Worm (Caenorhabditis elegans) whole organism, dauer: ENCODE data around the gene C50H2.4.

ENCODE experiments used
- unc-62 ChIP-seq: sonication (generic microtip); optimal IDR thresholded peaks from 2 replicates; lab custom pipeline; 2017; ENCODE audit warnings: missing biosample characterization, missing genetic modification reagents, missing genetic modification characterization

Gene C50H2.4

DNA sequence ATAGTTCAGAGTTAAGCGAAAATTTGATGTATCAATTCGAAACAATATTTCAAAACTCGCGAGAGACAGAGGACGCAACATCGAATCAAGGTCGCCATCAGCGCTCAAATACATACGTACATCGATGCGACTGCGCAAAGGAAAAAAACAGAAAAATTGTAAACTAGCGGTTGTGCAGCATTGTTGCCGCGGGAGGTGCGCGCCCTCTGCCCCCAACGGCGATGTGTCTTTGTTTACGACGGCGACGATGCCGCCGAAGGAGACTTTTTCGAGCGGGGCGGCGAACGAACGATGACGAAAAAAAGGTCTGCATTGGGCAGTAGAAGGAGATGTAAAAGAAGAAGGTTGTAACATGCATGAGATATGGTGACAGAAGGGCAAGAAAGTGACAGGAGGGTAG lies 46.2 kb downstream of the C50H2.4 start:
- TF ChIP-seq unc-62, result no peak

DNA sequence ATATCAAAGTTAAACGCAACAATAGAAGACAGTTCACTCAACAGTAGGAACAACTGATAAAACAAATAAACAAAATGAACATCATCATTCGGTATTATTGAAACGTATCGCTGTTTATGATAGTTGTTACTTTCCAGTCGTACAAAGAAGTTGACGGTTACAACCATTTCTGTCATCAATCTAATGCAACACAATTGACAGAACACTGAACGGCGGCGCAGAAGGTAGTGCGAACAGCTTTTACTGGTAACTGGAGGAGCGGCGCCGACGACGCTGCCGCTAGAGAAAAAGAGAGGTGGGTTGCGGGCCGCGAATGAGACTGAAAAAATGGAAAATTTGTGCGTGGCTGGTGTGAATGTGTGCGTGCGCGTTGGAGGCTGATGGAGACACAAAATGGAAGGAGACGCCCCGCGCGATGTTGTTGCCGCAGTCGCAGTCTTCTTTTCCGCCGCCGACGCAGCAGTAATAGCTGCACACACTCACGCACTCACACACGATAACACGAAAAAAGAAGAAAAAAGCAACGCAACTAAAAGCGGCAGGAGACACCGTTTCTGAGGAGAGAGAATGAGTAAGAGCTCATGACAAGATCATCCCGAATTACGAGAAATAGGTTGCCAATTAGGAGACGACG lies 47.5 kb downstream of the C50H2.4 start:
- TF ChIP-seq unc-62, result no peak

- no peak for TF ChIP-seq unc-62
Observed at ce11 chrV:9965891-9966290, 49.1 kb downstream of the C50H2.4 start.
